4 fruit fly cellular contexts compared by ENCODE assay signal in genomic region chrX:13221311-13221710, dm6.
TF ChIP-seq lines count a peak whose summit lies in the region.

No protein-coding gene starts in this region.

- TF ChIP-seq CTCF in whole organism, embryonic (GFP tag; optimal IDR thresholded peaks at IDR 0.05; lab: Kevin White, UChicago) = no peak

TF ChIP-seq in whole organism, embryonic, 481 proteins besides CTCF, POLR2A, EP300 and RAD21 (continues in another document):
- no peak for TF ChIP-seq CG12744 (GFP tag; optimal IDR thresholded peaks at IDR 0.05; lab: Kevin White, UChicago)
- TF ChIP-seq btn (GFP tag; optimal IDR thresholded peaks at IDR 0.05; lab: Kevin White, UChicago) = no peak
- TF ChIP-seq CoRest (tag; optimal IDR thresholded peaks at IDR 0.05; lab: Kevin White, UChicago) = no peak
- TF ChIP-seq grn (GFP tag; optimal IDR thresholded peaks at IDR 0.05; lab: Kevin White, UChicago) = no peak
- TF ChIP-seq CG10366 (GFP tag; IDR thresholded peaks at IDR 0.05; lab: Robert Waterston, UW) = no peak
- no peak for TF ChIP-seq pita (GFP tag; optimal IDR thresholded peaks at IDR 0.05; lab: Kevin White, UChicago)
- no peak for TF ChIP-seq Drgx (GFP tag; IDR thresholded peaks at IDR 0.05; lab: Robert Waterston, UW)
- no peak for TF ChIP-seq ERR (GFP tag; optimal IDR thresholded peaks at IDR 0.05; lab: Kevin White, UChicago)
- no peak for TF ChIP-seq Scr (GFP tag; IDR thresholded peaks at IDR 0.05; lab: Robert Waterston, UW; ENCODE audit: partially characterized antibody)
- TF ChIP-seq Nf-YA (GFP tag; IDR thresholded peaks at IDR 0.05; lab: Robert Waterston, UW) = no peak
- no peak for TF ChIP-seq esg (GFP tag; conservative IDR thresholded peaks at IDR 0.05; lab: Robert Waterston, UW)
- TF ChIP-seq CG8359 (GFP tag; optimal IDR thresholded peaks at IDR 0.05; lab: Kevin White, UChicago; ENCODE audit: borderline replicate concordance) = peak; percentile 94
- TF ChIP-seq CG6689 (GFP tag; IDR thresholded peaks at IDR 0.05; lab: Robert Waterston, UW) = 0 out of 2 replicates have a peak, but pooled peaks have one; percentile 16
- TF ChIP-seq ash1 (GFP tag; optimal IDR thresholded peaks at IDR 0.05; lab: Kevin White, UChicago) = no peak
- peak; percentile 5 for TF ChIP-seq CG10267 (tag; optimal IDR thresholded peaks at IDR 0.05; lab: Kevin White, UChicago)
- TF ChIP-seq CG17802 (tag; optimal IDR thresholded peaks at IDR 0.05; lab: Kevin White, UChicago) = no peak
- TF ChIP-seq Pdp1 (GFP tag; optimal IDR thresholded peaks at IDR 0.05; lab: Kevin White, UChicago) = no peak
- no peak for TF ChIP-seq Awh (GFP tag; IDR thresholded peaks at IDR 0.05; lab: Robert Waterston, UW)
- TF ChIP-seq Xrp1 (GFP tag; IDR thresholded peaks at IDR 0.05; lab: Robert Waterston, UW) = peak; percentile 50; the same call in 1 of the 2 replicates
- TF ChIP-seq sqz (GFP tag; optimal IDR thresholded peaks at IDR 0.05; lab: Kevin White, UChicago) = peak; percentile 48
- TF ChIP-seq zfh1 (GFP tag; IDR thresholded peaks at IDR 0.05; lab: Robert Waterston, UW) = 0 out of 3 replicates have a peak, but pooled peaks have one; percentile 4
- peak; percentile 23; the same call in 1 of the 3 replicates for TF ChIP-seq Optix (GFP tag; IDR thresholded peaks at IDR 0.05; lab: Robert Waterston, UW)

TF ChIP-seq in whole organism, prepupa, 60 proteins besides CTCF, POLR2A, EP300 and RAD21 (continues in another document):
- TF ChIP-seq Blimp-1 (GFP tag; optimal IDR thresholded peaks at IDR 0.05; lab: Kevin White, UChicago) = peak; percentile 64
- peak; percentile 65 for TF ChIP-seq Met (GFP tag; optimal IDR thresholded peaks at IDR 0.05; lab: Kevin White, UChicago)
- peak; percentile 73 for TF ChIP-seq Eip78C (GFP tag; lab: Kevin White, UChicago)
- no peak for TF ChIP-seq dac (GFP tag; optimal IDR thresholded peaks at IDR 0.05; lab: Kevin White, UChicago)
- TF ChIP-seq CG9139 (GFP tag; optimal IDR thresholded peaks at IDR 0.05; lab: Kevin White, UChicago) = no peak
- no peak for TF ChIP-seq Ets96B (tag; optimal IDR thresholded peaks at IDR 0.05; lab: Kevin White, UChicago)
- TF ChIP-seq dsx (GFP tag; optimal IDR thresholded peaks at IDR 0.05; lab: Kevin White, UChicago; ENCODE audit: poor library complexity, severe bottlenecking) = no peak
- TF ChIP-seq ss (GFP tag; optimal IDR thresholded peaks at IDR 0.05; lab: Kevin White, UChicago) = no peak
- peak; percentile 20 for TF ChIP-seq Eip75B (GFP tag; optimal IDR thresholded peaks at IDR 0.05; lab: Kevin White, UChicago)
- TF ChIP-seq fd59A (GFP tag; optimal IDR thresholded peaks at IDR 0.05; lab: Kevin White, UChicago) = no peak
- TF ChIP-seq CG1621 (tag; optimal IDR thresholded peaks at IDR 0.05; lab: Kevin White, UChicago) = no peak
- TF ChIP-seq Ets21C (GFP tag; optimal IDR thresholded peaks at IDR 0.05; lab: Kevin White, UChicago) = peak; percentile 32
- peak; percentile 46; the same call in 1 of the 3 replicates for TF ChIP-seq CG8119 (GFP tag; IDR thresholded peaks at IDR 0.05; lab: Robert Waterston, UW)
- TF ChIP-seq CG8632 (GFP tag; optimal IDR thresholded peaks at IDR 0.05; lab: Kevin White, UChicago) = no peak
- TF ChIP-seq CG8319 (GFP tag; optimal IDR thresholded peaks at IDR 0.05; lab: Kevin White, UChicago) = peak; percentile 20
- TF ChIP-seq CG10631 (GFP tag; optimal IDR thresholded peaks at IDR 0.05; lab: Kevin White, UChicago) = no peak
- TF ChIP-seq spab (GFP tag; optimal IDR thresholded peaks at IDR 0.05; lab: Kevin White, UChicago) = no peak
- TF ChIP-seq acj6 (GFP tag; optimal IDR thresholded peaks at IDR 0.05; lab: Kevin White, UChicago) = peak; percentile 39
- peak; percentile 82 for TF ChIP-seq svp (GFP tag; lab: Kevin White, UChicago)
- TF ChIP-seq CG6854 (GFP tag; optimal IDR thresholded peaks at IDR 0.05; lab: Kevin White, UChicago) = no peak
- TF ChIP-seq Sox15 (GFP tag; optimal IDR thresholded peaks at IDR 0.05; lab: Kevin White, UChicago) = peak; percentile 0
- peak; percentile 45 for TF ChIP-seq CG7368 (GFP tag; optimal IDR thresholded peaks at IDR 0.05; lab: Kevin White, UChicago)
- peak; percentile 55 for TF ChIP-seq CG31627 (GFP tag; optimal IDR thresholded peaks at IDR 0.05; lab: Kevin White, UChicago)
- no peak for TF ChIP-seq Eip93F (GFP tag; optimal IDR thresholded peaks at IDR 0.05; lab: Kevin White, UChicago)

TF ChIP-seq in whole organism, pupa, 21 proteins besides CTCF, POLR2A, EP300 and RAD21:
- TF ChIP-seq CG13204 (GFP tag; optimal IDR thresholded peaks at IDR 0.05; lab: Kevin White, UChicago) (no peak), Ets98B (GFP tag; IDR thresholded peaks at IDR 0.05; lab: Robert Waterston, UW) (no peak), CG14655 (GFP tag; optimal IDR thresholded peaks at IDR 0.05; lab: Kevin White, UChicago) (peak; percentile 11), CG12605 (GFP tag; IDR thresholded peaks at IDR 0.05; lab: Robert Waterston, UW) (no peak), CG4496 (GFP tag; IDR thresholded peaks at IDR 0.05; lab: Robert Waterston, UW) (peak; percentile 56; the same call in 1 of the 3 replicates), D1 (tag; optimal IDR thresholded peaks at IDR 0.05; lab: Kevin White, UChicago) (no peak), rn (GFP tag; IDR thresholded peaks at IDR 0.05; lab: Robert Waterston, UW) (no peak), CG15710 (tag; optimal IDR thresholded peaks at IDR 0.05; lab: Kevin White, UChicago) (no peak), EcR (GFP tag; optimal IDR thresholded peaks at IDR 0.05; lab: Kevin White, UChicago) (no peak), Pif1A (GFP tag; optimal IDR thresholded peaks at IDR 0.05; lab: Kevin White, UChicago) (peak; percentile 35), CG32121 (GFP tag; IDR thresholded peaks at IDR 0.05; lab: Robert Waterston, UW) (peak; percentile 19; the same call in 1 of the 2 replicates), Snoo (tag; optimal IDR thresholded peaks at IDR 0.05; lab: Kevin White, UChicago) (peak; percentile 38), CG10348 (GFP tag; IDR thresholded peaks at IDR 0.05; lab: Robert Waterston, UW) (no peak), CG17806 (tag; optimal IDR thresholded peaks at IDR 0.05; lab: Kevin White, UChicago) (no peak), Pif1B (GFP tag; optimal IDR thresholded peaks at IDR 0.05; lab: Kevin White, UChicago) (peak; percentile 19), gl (tag; optimal IDR thresholded peaks at IDR 0.05; lab: Kevin White, UChicago) (no peak), CG9948 (tag; optimal IDR thresholded peaks at IDR 0.05; lab: Kevin White, UChicago) (no peak), CG8159 (tag; optimal IDR thresholded peaks at IDR 0.05; lab: Kevin White, UChicago) (no peak), CG34367 (tag; optimal IDR thresholded peaks at IDR 0.05; lab: Kevin White, UChicago) (no peak), CG8301 (tag; optimal IDR thresholded peaks at IDR 0.05; lab: Kevin White, UChicago) (peak; percentile 33), fd96Ca (GFP tag; IDR thresholded peaks at IDR 0.05; lab: Robert Waterston, UW) (0 out of 3 replicates have a peak, but pooled peaks have one; percentile 15)

TF ChIP-seq in whole organism, wandering third instar larva, 38 proteins besides CTCF, POLR2A, EP300 and RAD21 (continues in another document):
- TF ChIP-seq OdsH (GFP tag; optimal IDR thresholded peaks at IDR 0.05; lab: Kevin White, UChicago) = no peak
- TF ChIP-seq CG32264 (GFP tag; optimal IDR thresholded peaks at IDR 0.05; lab: Kevin White, UChicago) = no peak
- peak; percentile 26 for TF ChIP-seq psq (GFP tag; optimal IDR thresholded peaks at IDR 0.05; lab: Kevin White, UChicago)
- TF ChIP-seq Hr83 (GFP tag; optimal IDR thresholded peaks at IDR 0.05; lab: Kevin White, UChicago; ENCODE audit: poor library complexity, severe bottlenecking) = no peak
- no peak for TF ChIP-seq dl (GFP tag; optimal IDR thresholded peaks at IDR 0.05; lab: Kevin White, UChicago; ENCODE audit: insufficient read depth in 1 of 2, partially characterized antibody in 2 of 2)
- peak; percentile 39 for TF ChIP-seq ey (GFP tag; optimal IDR thresholded peaks at IDR 0.05; lab: Kevin White, UChicago)
- TF ChIP-seq jim (GFP tag; optimal IDR thresholded peaks at IDR 0.05; lab: Kevin White, UChicago) = no peak
- no peak for TF ChIP-seq brk (GFP tag; optimal IDR thresholded peaks at IDR 0.05; lab: Kevin White, UChicago)
- TF ChIP-seq GATAd (GFP tag; optimal IDR thresholded peaks at IDR 0.05; lab: Kevin White, UChicago) = no peak
- peak in 1 of 2 experiments; percentile 41 for TF ChIP-seq foxo (GFP tag; optimal IDR thresholded peaks at IDR 0.05; lab: Kevin White, UChicago)
- no peak for TF ChIP-seq CG9705 (GFP tag; optimal IDR thresholded peaks at IDR 0.05; lab: Kevin White, UChicago)
- no peak for TF ChIP-seq br (GFP tag; optimal IDR thresholded peaks at IDR 0.05; lab: Kevin White, UChicago)
- TF ChIP-seq sage (GFP tag; optimal IDR thresholded peaks at IDR 0.05; lab: Kevin White, UChicago) = no peak
- TF ChIP-seq Jra (GFP tag; optimal IDR thresholded peaks at IDR 0.05; lab: Kevin White, UChicago) = no peak
- no peak for TF ChIP-seq Mio (GFP tag; optimal IDR thresholded peaks at IDR 0.05; lab: Kevin White, UChicago)
- TF ChIP-seq rgr (GFP tag; optimal IDR thresholded peaks at IDR 0.05; lab: Kevin White, UChicago) = peak; percentile 20
- TF ChIP-seq Myc (optimal IDR thresholded peaks at IDR 0.05; lab: Kevin White, UChicago) = no peak
- no peak for TF ChIP-seq Abd-B (GFP tag; optimal IDR thresholded peaks at IDR 0.05; lab: Kevin White, UChicago)
- no peak for TF ChIP-seq Dfd (GFP tag; optimal IDR thresholded peaks at IDR 0.05; lab: Kevin White, UChicago)
- no peak for TF ChIP-seq dsf (GFP tag; optimal IDR thresholded peaks at IDR 0.05; lab: Kevin White, UChicago; ENCODE audit: borderline replicate concordance)
- peak; percentile 36 for TF ChIP-seq HLH106 (tag; optimal IDR thresholded peaks at IDR 0.05; lab: Kevin White, UChicago)
- TF ChIP-seq tai (GFP tag; optimal IDR thresholded peaks at IDR 0.05; lab: Kevin White, UChicago) = no peak
- TF ChIP-seq h (GFP tag; optimal IDR thresholded peaks at IDR 0.05; lab: Kevin White, UChicago) = peak; percentile 53
- no peak for TF ChIP-seq pan (optimal IDR thresholded peaks at IDR 0.05; lab: Kevin White, UChicago)
- TF ChIP-seq Sp1 (GFP tag; optimal IDR thresholded peaks at IDR 0.05; lab: Kevin White, UChicago) = peak; percentile 1
- no peak for TF ChIP-seq lola (GFP tag; optimal IDR thresholded peaks at IDR 0.05; lab: Kevin White, UChicago)
- no peak for TF ChIP-seq Dif (GFP tag; optimal IDR thresholded peaks at IDR 0.05; lab: Kevin White, UChicago; ENCODE audit: partially characterized antibody)
- no peak for TF ChIP-seq CrebA (GFP tag; optimal IDR thresholded peaks at IDR 0.05; lab: Kevin White, UChicago; ENCODE audit: borderline replicate concordance)
- peak; percentile 59 for TF ChIP-seq fru (GFP tag; optimal IDR thresholded peaks at IDR 0.05; lab: Kevin White, UChicago)
- no peak for TF ChIP-seq dmrt93B (GFP tag; optimal IDR thresholded peaks at IDR 0.05; lab: Kevin White, UChicago)
- no peak for TF ChIP-seq sv (GFP tag; optimal IDR thresholded peaks at IDR 0.05; lab: Kevin White, UChicago)
- TF ChIP-seq woc (GFP tag; optimal IDR thresholded peaks at IDR 0.05; lab: Kevin White, UChicago) = peak; percentile 22
- no peak for TF ChIP-seq Hr78 (GFP tag; optimal IDR thresholded peaks at IDR 0.05; lab: Kevin White, UChicago)

Comparison
In these comparisons a context has a peak if more than half of its experiments do, and no peak if none do; other contexts are left out.
1. Of the 7 proteins assayed by ChIP-seq in both whole organism, embryonic and whole organism, prepupa: peak only in whole organism, embryonic: none; only in whole organism, prepupa: Gug and Hr39; in both: Blimp-1 and Sox102F; in neither: 3.